Worm (Caenorhabditis elegans): ENCODE measurements around the gene jmjd-4.

Gene jmjd-4

ce11 chrIII:10333961-10334542, at the start of gene jmjd-4, which contains the start of gene mev-1:
Gene jmjd-4 (minus strand): TSS chrIII:10334018.
Gene mev-1 (plus strand): TSS chrIII:10334277.
- TF ChIP-seq W03F9.2 (tag; optimal IDR thresholded peaks at IDR 0.05): peak; percentile 89
- peak; percentile 67 for TF ChIP-seq him-1 (tag; optimal IDR thresholded peaks at IDR 0.05)
- TF ChIP-seq dao-5 (tag; optimal IDR thresholded peaks at IDR 0.05): no peak

ce11 chrIII:10381473-10381872, 47.7 kb upstream of the jmjd-4 start, which contains the start of gene C38H2.2:
Gene C38H2.2 (plus strand): TSS chrIII:10381773.
- no peak for TF ChIP-seq W03F9.2 (tag; optimal IDR thresholded peaks at IDR 0.05)
- no peak for TF ChIP-seq him-1 (tag; optimal IDR thresholded peaks at IDR 0.05)
- TF ChIP-seq dao-5 (tag; optimal IDR thresholded peaks at IDR 0.05): no peak

DNA sequence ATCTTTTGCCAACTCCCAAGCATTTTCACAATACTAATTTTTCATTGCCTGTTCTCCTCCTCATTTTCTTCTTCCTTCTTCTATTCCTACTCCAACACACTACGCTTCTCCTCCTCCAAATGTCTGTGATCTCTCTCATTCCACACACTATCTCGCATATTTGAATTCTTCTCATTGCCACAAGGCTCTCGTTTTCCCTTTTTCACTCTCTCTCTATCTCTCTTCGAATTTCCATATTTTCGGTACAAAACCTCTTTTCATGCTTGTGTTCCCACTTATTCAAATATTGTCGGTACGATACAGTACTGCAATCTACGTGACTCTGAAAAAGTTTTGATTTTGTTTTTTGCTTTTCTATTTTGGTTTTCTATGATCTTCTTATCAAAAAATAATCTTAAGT, 46.8 kb upstream of the jmjd-4 start:
- TF ChIP-seq dao-5 (tag; optimal IDR thresholded peaks at IDR 0.05): no peak
- no peak for TF ChIP-seq W03F9.2 (tag; optimal IDR thresholded peaks at IDR 0.05)
- no peak for TF ChIP-seq him-1 (tag; optimal IDR thresholded peaks at IDR 0.05)

- no peak for TF ChIP-seq dao-5 (tag; optimal IDR thresholded peaks at IDR 0.05)
- no peak for TF ChIP-seq him-1 (tag; optimal IDR thresholded peaks at IDR 0.05)
These were observed 45.8 kb upstream of the jmjd-4 start for ce11 chrIII:10379632-10380031.

DNA sequence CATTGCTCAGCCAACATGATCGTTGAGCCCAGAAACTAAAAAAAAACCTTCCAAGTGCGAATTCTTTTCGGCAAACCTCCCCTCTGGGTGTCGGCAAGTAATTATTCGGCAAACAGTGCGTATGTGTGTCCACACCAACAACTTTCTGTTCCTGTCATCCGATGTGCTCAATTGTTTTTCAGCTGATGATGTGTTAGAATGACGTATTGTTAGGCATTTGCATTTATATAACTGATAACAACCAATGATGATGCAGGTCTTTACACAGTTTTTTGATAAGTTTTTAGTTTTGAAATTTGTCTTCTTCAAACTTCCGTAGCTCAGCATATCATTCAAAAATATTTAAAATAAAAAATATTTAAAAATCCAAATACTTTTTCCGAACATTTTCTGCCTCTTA, 45.1 kb upstream of the jmjd-4 start:
- TF ChIP-seq him-1 (tag; optimal IDR thresholded peaks at IDR 0.05) (no peak), W03F9.2 (tag; optimal IDR thresholded peaks at IDR 0.05) (no peak), dao-5 (tag; optimal IDR thresholded peaks at IDR 0.05) (no peak)

DNA sequence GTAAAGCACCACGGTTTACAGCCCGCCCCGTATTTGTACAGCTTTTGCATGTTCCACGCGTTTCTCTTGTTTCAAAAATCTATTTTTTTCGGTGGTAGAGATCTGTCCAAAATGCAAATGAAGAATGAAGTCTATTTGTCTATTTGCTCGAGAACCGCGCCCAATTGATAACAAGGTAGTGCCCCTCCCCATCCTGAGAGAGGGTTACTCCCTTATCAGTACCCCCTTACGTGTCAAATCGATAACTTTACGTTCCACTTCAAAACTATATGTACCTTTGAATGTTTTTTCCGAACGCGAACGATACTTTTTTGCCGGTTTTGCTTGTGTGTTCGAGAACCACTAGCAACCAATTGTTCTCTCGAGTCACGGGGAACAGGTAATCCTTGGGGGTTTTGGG, 42.2 kb upstream of the jmjd-4 start:
- no peak for TF ChIP-seq dao-5 (tag; optimal IDR thresholded peaks at IDR 0.05)

ce11 chrIII:10373845-10374244, 40.0 kb upstream of the jmjd-4 start:
- TF ChIP-seq him-1 (tag; optimal IDR thresholded peaks at IDR 0.05) (no peak), W03F9.2 (tag; optimal IDR thresholded peaks at IDR 0.05) (no peak), dao-5 (tag; optimal IDR thresholded peaks at IDR 0.05) (no peak)

- TF ChIP-seq him-1 (tag; optimal IDR thresholded peaks at IDR 0.05) (no peak), W03F9.2 (tag; optimal IDR thresholded peaks at IDR 0.05) (no peak), dao-5 (tag; optimal IDR thresholded peaks at IDR 0.05) (no peak)
These were observed 33.6 kb upstream of the jmjd-4 start for ce11 chrIII:10367355-10367909.

DNA sequence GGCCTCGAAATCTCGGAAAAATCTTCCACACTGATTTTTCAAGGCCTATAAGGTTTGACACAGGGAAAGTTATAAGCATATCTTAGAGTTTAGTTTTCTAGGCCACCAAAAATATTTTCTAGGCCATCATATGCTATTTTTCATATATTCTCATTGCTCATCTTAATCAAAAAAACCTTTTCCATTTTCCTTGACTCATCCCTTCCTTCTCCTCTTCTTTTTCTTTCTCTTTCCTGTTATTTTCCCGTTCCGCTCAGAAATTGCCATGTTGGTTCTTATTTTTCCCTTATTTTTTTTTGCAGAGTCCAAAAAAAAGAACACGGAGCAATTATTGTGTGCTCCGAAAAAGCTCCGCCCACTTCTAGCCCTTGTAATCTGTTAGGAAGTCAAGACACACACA, 30.8 kb upstream of the jmjd-4 start, which contains the start of gene tbc-8:
Gene tbc-8, plus strand, starts transcription at position 301 of the 400 bp plus-strand sequence.
- TF ChIP-seq dao-5 (tag; optimal IDR thresholded peaks at IDR 0.05) (no peak), W03F9.2 (tag; optimal IDR thresholded peaks at IDR 0.05) (no peak), him-1 (tag; optimal IDR thresholded peaks at IDR 0.05) (no peak)

DNA sequence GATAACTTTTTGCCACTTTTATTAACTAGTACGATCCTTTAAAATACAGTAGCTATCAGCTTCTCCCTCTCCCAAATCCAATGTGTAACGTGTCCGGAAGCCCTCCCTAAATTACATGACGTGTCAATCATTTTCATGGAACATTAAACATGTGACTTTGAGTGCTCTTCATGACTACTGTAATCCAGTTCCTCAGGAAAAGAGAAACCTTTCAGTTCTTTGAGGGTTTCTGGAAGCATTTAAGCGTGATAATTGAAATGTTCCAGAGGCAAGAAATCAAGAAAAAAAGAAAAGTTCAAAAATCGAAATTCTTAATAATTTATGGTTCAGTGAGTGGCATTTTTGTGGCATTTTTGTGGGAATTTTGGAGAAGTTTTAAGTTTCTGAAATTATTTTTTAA, 29.1 kb upstream of the jmjd-4 start:
- TF ChIP-seq him-1 (tag; optimal IDR thresholded peaks at IDR 0.05): no peak
- TF ChIP-seq W03F9.2 (tag; optimal IDR thresholded peaks at IDR 0.05): no peak
- no peak for TF ChIP-seq dao-5 (tag; optimal IDR thresholded peaks at IDR 0.05)

ce11 chrIII:10361456-10361855, 27.6 kb upstream of the jmjd-4 start:
- no peak for TF ChIP-seq him-1 (tag; optimal IDR thresholded peaks at IDR 0.05)

DNA sequence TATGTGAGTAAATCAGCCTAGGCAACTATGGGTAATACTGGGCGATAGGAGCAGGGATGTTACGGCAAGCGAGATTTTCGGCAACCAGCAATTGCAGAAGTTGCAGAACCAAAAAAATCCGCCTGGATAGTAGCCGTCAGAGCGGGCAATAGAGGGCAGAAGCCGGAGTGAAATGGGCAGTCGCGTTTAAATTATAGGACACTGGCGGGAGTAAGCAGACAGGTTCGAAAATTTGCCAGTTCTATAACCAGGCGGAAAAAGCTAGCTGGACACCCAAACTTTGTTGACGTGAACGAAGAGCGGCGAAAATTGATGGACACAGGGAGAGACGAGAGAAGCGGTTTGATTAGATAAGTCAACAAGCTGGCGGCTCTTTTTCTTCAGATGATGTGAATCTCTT, 26.1 kb upstream of the jmjd-4 start:
- TF ChIP-seq him-1 (tag; optimal IDR thresholded peaks at IDR 0.05) (no peak), dao-5 (tag; optimal IDR thresholded peaks at IDR 0.05) (no peak), W03F9.2 (tag; optimal IDR thresholded peaks at IDR 0.05) (no peak)

ce11 chrIII:10358751-10359150, 24.9 kb upstream of the jmjd-4 start:
- TF ChIP-seq W03F9.2 (tag; optimal IDR thresholded peaks at IDR 0.05): no peak
- TF ChIP-seq dao-5 (tag; optimal IDR thresholded peaks at IDR 0.05): no peak
- no peak for TF ChIP-seq him-1 (tag; optimal IDR thresholded peaks at IDR 0.05)

ce11 chrIII:10357598-10358186, 23.9 kb upstream of the jmjd-4 start, which contains the start of gene umps-1:
Gene umps-1 (minus strand): TSS chrIII:10357648.
- TF ChIP-seq W03F9.2 (tag; optimal IDR thresholded peaks at IDR 0.05): peak; percentile 57
- TF ChIP-seq him-1 (tag; optimal IDR thresholded peaks at IDR 0.05): no peak

ce11 chrIII:10355382-10355781, 21.6 kb upstream of the jmjd-4 start, which contains the start of gene spp-1:
Gene spp-1 (minus strand): TSS chrIII:10355668.
- TF ChIP-seq dao-5 (tag; optimal IDR thresholded peaks at IDR 0.05) (no peak), W03F9.2 (tag; optimal IDR thresholded peaks at IDR 0.05) (no peak), him-1 (tag; optimal IDR thresholded peaks at IDR 0.05) (no peak)
